Worm (Caenorhabditis elegans): ENCODE measurements around the gene srw-41.

Gene srw-41

ce11 chrV:16706549-16706948, 9.3 kb downstream of the srw-41 start, which contains the start of gene clec-9:
TSS of gene clec-9 (minus strand) at chrV:16706649.
- TF ChIP-seq pha-4 (tag; optimal IDR thresholded peaks at IDR 0.05) (no peak), ham-2 (GFP tag; optimal IDR thresholded peaks at IDR 0.05) (no peak), sem-2 (GFP tag; optimal IDR thresholded peaks at IDR 0.05) (no peak), ztf-11 (tag; optimal IDR thresholded peaks at IDR 0.05) (no peak), nhr-2 (tag; optimal IDR thresholded peaks at IDR 0.05) (no peak), unc-39 (tag; optimal IDR thresholded peaks at IDR 0.05) (no peak), mab-5 (tag; optimal IDR thresholded peaks at IDR 0.05) (no peak), elt-1 (tag; optimal IDR thresholded peaks at IDR 0.05; ENCODE audit: borderline replicate concordance, insufficient read depth) (no peak), sptf-1 (tag; optimal IDR thresholded peaks at IDR 0.05) (no peak), hlh-1 (tag; optimal IDR thresholded peaks at IDR 0.05) (no peak), mep-1 (tag; optimal IDR thresholded peaks at IDR 0.05) (no peak), ces-1 (GFP tag; optimal IDR thresholded peaks at IDR 0.05) (no peak), nhr-12 (tag; optimal IDR thresholded peaks at IDR 0.05) (no peak), M03D4.4 (tag; optimal IDR thresholded peaks at IDR 0.05) (no peak), lsy-2 (tag; optimal IDR thresholded peaks at IDR 0.05) (no peak), nhr-237 (tag; optimal IDR thresholded peaks at IDR 0.05) (no peak), mls-2 (tag; optimal IDR thresholded peaks at IDR 0.05) (no peak), lin-13 (tag; optimal IDR thresholded peaks at IDR 0.05) (no peak), nhr-28 (tag; optimal IDR thresholded peaks at IDR 0.05) (no peak), drap-1 (GFP tag; optimal IDR thresholded peaks at IDR 0.05) (no peak)

DNA sequence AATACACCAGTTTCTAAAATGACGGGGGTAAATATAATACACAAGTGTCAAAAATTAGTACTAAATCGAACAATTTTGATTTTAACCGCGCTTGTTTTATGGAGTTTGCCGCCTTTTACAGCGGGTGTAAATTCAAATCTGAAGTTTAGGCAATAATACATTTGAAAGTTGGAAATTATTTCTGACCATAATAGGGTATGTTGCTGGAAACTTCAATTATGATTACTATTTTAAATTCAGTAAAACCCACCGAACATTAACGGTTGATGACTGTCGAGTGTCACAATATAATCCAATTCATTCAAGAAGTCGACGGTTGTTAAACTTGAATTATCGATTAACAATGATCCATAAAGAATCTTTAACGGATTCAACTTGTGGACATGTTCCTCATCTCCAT, 16.5 kb downstream of the srw-41 start:
- no peak for TF ChIP-seq unc-120 (tag; optimal IDR thresholded peaks at IDR 0.05; ENCODE audit: poor library complexity, severe bottlenecking)
- no peak for TF ChIP-seq elt-3 (tag; optimal IDR thresholded peaks at IDR 0.05)
- no peak for TF ChIP-seq ceh-39 (tag; optimal IDR thresholded peaks at IDR 0.05)
- TF ChIP-seq flh-1 (GFP tag; optimal IDR thresholded peaks at IDR 0.05) = no peak
- TF ChIP-seq mab-5 (tag; optimal IDR thresholded peaks at IDR 0.05) = no peak
- no peak for TF ChIP-seq tbx-8 (GFP tag; optimal IDR thresholded peaks at IDR 0.05)
- TF ChIP-seq pha-4 (tag; optimal IDR thresholded peaks at IDR 0.05) = no peak
- TF ChIP-seq ceh-83 (GFP tag; optimal IDR thresholded peaks at IDR 0.05) = no peak
- TF ChIP-seq bed-3 (GFP tag; optimal IDR thresholded peaks at IDR 0.05) = no peak
- TF ChIP-seq M03D4.4 (tag; optimal IDR thresholded peaks at IDR 0.05) = no peak
- TF ChIP-seq ztf-11 (tag; optimal IDR thresholded peaks at IDR 0.05) = no peak
- no peak for TF ChIP-seq drap-1 (GFP tag; optimal IDR thresholded peaks at IDR 0.05)
- TF ChIP-seq unc-39 (tag; optimal IDR thresholded peaks at IDR 0.05) = no peak
- no peak for TF ChIP-seq nhr-12 (tag; optimal IDR thresholded peaks at IDR 0.05)
- no peak for TF ChIP-seq cnd-1 (tag; optimal IDR thresholded peaks at IDR 0.05)
- TF ChIP-seq lsy-2 (tag; optimal IDR thresholded peaks at IDR 0.05) = no peak
- no peak for TF ChIP-seq snpc-4 (tag; optimal IDR thresholded peaks at IDR 0.05)
- TF ChIP-seq mep-1 (tag; optimal IDR thresholded peaks at IDR 0.05) = no peak

ce11 chrV:16716574-16716973, 19.3 kb downstream of the srw-41 start, which contains the start of gene srh-137:
TSS of gene srh-137 (minus strand) at chrV:16716674.
- TF ChIP-seq flh-1 (GFP tag; optimal IDR thresholded peaks at IDR 0.05) = no peak
- no peak for TF ChIP-seq tbx-8 (GFP tag; optimal IDR thresholded peaks at IDR 0.05)
- TF ChIP-seq mep-1 (tag; optimal IDR thresholded peaks at IDR 0.05) = no peak
- TF ChIP-seq ztf-11 (tag; optimal IDR thresholded peaks at IDR 0.05) = no peak
- TF ChIP-seq zip-8 (tag; optimal IDR thresholded peaks at IDR 0.05) = no peak
- no peak for TF ChIP-seq bed-3 (GFP tag; optimal IDR thresholded peaks at IDR 0.05)
- no peak for TF ChIP-seq hlh-1 (tag; optimal IDR thresholded peaks at IDR 0.05)
- no peak for TF ChIP-seq M03D4.4 (tag; optimal IDR thresholded peaks at IDR 0.05)
- no peak for TF ChIP-seq sptf-1 (tag; optimal IDR thresholded peaks at IDR 0.05)
- no peak for TF ChIP-seq unc-120 (tag; optimal IDR thresholded peaks at IDR 0.05; ENCODE audit: poor library complexity, severe bottlenecking)
- no peak for TF ChIP-seq sem-2 (GFP tag; optimal IDR thresholded peaks at IDR 0.05)
- no peak for TF ChIP-seq mab-5 (tag; optimal IDR thresholded peaks at IDR 0.05)

- no peak for TF ChIP-seq lin-32 (GFP tag; optimal IDR thresholded peaks at IDR 0.05)
- no peak for TF ChIP-seq zip-8 (tag; optimal IDR thresholded peaks at IDR 0.05)
- no peak for TF ChIP-seq drap-1 (GFP tag; optimal IDR thresholded peaks at IDR 0.05)
- TF ChIP-seq hlh-1 (tag; optimal IDR thresholded peaks at IDR 0.05) = no peak
- no peak for TF ChIP-seq M03D4.4 (tag; optimal IDR thresholded peaks at IDR 0.05)
- TF ChIP-seq lin-13 (tag; optimal IDR thresholded peaks at IDR 0.05) = no peak
- TF ChIP-seq ceh-43 (GFP tag; optimal IDR thresholded peaks at IDR 0.05) = no peak
- TF ChIP-seq pha-4 (tag; optimal IDR thresholded peaks at IDR 0.05) = no peak
- TF ChIP-seq ztf-11 (tag; optimal IDR thresholded peaks at IDR 0.05) = no peak
- TF ChIP-seq ces-1 (GFP tag; optimal IDR thresholded peaks at IDR 0.05) = no peak
- TF ChIP-seq mls-2 (tag; optimal IDR thresholded peaks at IDR 0.05) = no peak
- no peak for TF ChIP-seq elt-3 (tag; optimal IDR thresholded peaks at IDR 0.05)
- no peak for TF ChIP-seq nhr-28 (tag; optimal IDR thresholded peaks at IDR 0.05)
Measured at ce11 chrV:16723744-16724143, 26.5 kb downstream of the srw-41 start, which contains the start of gene nhr-112. TSS of gene nhr-112 (minus strand) at chrV:16723844.

All from whole organism, mixed stage, embryonic.